Fruit fly (Drosophila melanogaster) Kc167 (cell line): ENCODE data around the gene D12.

Experiments used
- h ChIP-seq: fragments of >200 bp; optimal IDR thresholded peaks from 3 replicates; lab custom pipeline; 2018; ENCODE audit warnings: missing external identifiers
- psq ChIP-seq: fragments of >200 bp; optimal IDR thresholded peaks from 2 replicates; lab custom pipeline; 2017; ENCODE audit warnings: missing external identifiers

- no peak for TF ChIP-seq h (lab: Kevin White, UChicago)
- TF ChIP-seq psq (lab: Kevin White, UChicago), result no peak
Measured at dm6 chr2L:8442147-8442546, 5.0 kb upstream of the D12 start, which contains the start of gene CG31897.
